Worm (Caenorhabditis elegans): ENCODE measurements around the gene enu-3.1.

DNA sequence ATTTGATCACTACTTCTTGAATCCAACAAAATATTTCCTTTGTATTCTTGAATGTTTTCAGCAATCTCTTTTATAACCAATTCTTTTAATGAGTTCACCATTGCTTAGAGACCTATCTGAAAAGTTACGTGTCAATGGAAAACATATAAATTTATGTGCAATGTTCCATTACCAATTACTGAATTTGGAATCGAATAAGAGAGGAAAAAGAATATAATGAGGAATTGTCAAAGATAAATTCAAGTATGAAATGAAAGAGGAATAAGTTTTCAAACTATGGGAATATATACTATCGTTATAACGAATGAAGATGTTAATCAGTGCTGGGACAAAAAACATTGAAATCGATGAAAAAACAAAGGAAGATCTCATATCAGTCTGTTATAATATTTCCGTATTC lies 14.9 kb downstream of the enu-3.1 start, which contains the start of gene H04D03.4:
- TF ChIP-seq lsy-2 (tag; optimal IDR thresholded peaks at IDR 0.05), result no peak
- no peak for TF ChIP-seq pha-4 (GFP tag; IDR thresholded peaks at IDR 0.05)
- no peak for TF ChIP-seq pha-4 (tag; optimal IDR thresholded peaks at IDR 0.05)
- no peak for TF ChIP-seq fkh-10 (GFP tag; optimal IDR thresholded peaks at IDR 0.05)
- no peak for TF ChIP-seq nhr-237 (tag; optimal IDR thresholded peaks at IDR 0.05)
- no peak for TF ChIP-seq skn-1 (tag; optimal IDR thresholded peaks at IDR 0.05)
- TF ChIP-seq ces-1 (GFP tag; optimal IDR thresholded peaks at IDR 0.05), result no peak
- TF ChIP-seq jun-1 (tag; optimal IDR thresholded peaks at IDR 0.05), result no peak
- TF ChIP-seq snpc-4 (tag; optimal IDR thresholded peaks at IDR 0.05), result no peak
- TF ChIP-seq zag-1 (tag; optimal IDR thresholded peaks at IDR 0.05), result no peak
- TF ChIP-seq nhr-25 (tag; optimal IDR thresholded peaks at IDR 0.05; ENCODE audit: borderline replicate concordance, insufficient read depth), result no peak
- no peak for TF ChIP-seq saeg-2 (GFP tag; IDR thresholded peaks at IDR 0.05)
- TF ChIP-seq nhr-76 (tag; optimal IDR thresholded peaks at IDR 0.05), result no peak

All from whole organism, L4 larva.